Worm (Caenorhabditis elegans) whole organism, L4 larva: ENCODE data around the gene ddn-1.
A peak's percentile ranks its signal among the peaks of the same experiment; 100 is the strongest.

Experiments used
- aha-1 ChIP-seq: fragments of 150-350 bp; peaks from one replicate; lab custom pipeline; 2014; ENCODE audit warnings: missing biosample characterization, missing genetic modification characterization
- cey-2 ChIP-seq: sonication (generic microtip); optimal IDR thresholded peaks from 3 replicates; lab custom pipeline; 2017; ENCODE audit warnings: missing genetic modification characterization, mild to moderate bottlenecking, missing compliant biosample characterization, antibody characterized with exemption, borderline replicate concordance; ENCODE audit not compliant: insufficient read depth
- fos-1 ChIP-seq: fragments of 150-350 bp; optimal IDR thresholded peaks from 2 replicates; lab custom pipeline; 2014; ENCODE audit warnings: missing biosample characterization, missing genetic modification characterization
- gei-8 ChIP-seq: fragments of 200-800 bp; sonication (Bioruptor generic); optimal IDR thresholded peaks from 2 replicates; lab custom pipeline; 2018; ENCODE audit warnings: mild to moderate bottlenecking, missing genetic modification characterization, missing compliant biosample characterization
- nhr-42 ChIP-seq: fragments of 200-800 bp; sonication (Bioruptor generic); IDR thresholded peaks from 2 replicates; pipeline ENCODE4 v1.3.6; 2022; ENCODE audit warnings: missing genetic modification characterization, missing compliant biosample characterization
- tag-97 ChIP-seq: fragments of 200-800 bp; sonication (Bioruptor generic); IDR thresholded peaks from 2 replicates; pipeline ENCODE4 v1.3.6; 2022; ENCODE audit warnings: missing genetic modification characterization, missing compliant biosample characterization
- vab-7 ChIP-seq: fragments of 200-800 bp; sonication (Bioruptor generic); IDR thresholded peaks from 2 replicates; pipeline ENCODE4 v1.3.6; 2022; ENCODE audit warnings: missing genetic modification reagents, missing genetic modification characterization, missing compliant biosample characterization

DNA sequence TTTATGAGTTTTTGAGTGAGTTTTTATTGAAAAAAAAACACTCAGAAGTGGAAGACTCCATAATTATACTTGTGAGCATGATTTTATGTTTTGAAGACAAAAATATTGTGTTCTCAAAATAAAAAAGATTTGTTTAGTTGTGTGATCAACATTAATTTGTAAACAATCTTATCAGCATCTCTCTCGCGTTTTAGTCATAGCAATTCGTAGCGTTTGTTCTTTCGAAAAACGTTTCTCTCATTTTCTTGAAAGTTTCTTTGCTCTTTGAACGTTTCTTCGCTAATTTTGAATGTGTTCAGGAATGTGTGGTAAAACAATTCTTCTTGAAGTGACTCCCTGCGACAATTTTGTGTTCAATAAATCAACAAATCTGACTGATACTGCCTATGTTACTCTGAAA, 21.2 kb downstream of the ddn-1 start, which contains the start of gene ZC196.2:
- TF ChIP-seq cey-2 (tag; lab: Kevin White, UChicago): no peak
- TF ChIP-seq tag-97 (GFP tag; lab: Robert Waterston, UW): no peak
- TF ChIP-seq fos-1 (tag; lab: Kevin White, UChicago): no peak
- no peak for TF ChIP-seq gei-8 (GFP tag; lab: Kevin White, UChicago)
- no peak for TF ChIP-seq vab-7 (GFP tag; lab: Robert Waterston, UW)
- no peak for TF ChIP-seq nhr-42 (GFP tag; lab: Robert Waterston, UW)
- peak; percentile 13 for TF ChIP-seq aha-1 (tag; lab: Kevin White, UChicago)
